Fruit fly (Drosophila melanogaster): Measurements from ENCODE around the gene CG32104.

Gene CG32104

dm6 chr3L:12387063-12387462 is 12.1 kb downstream of the CG32104 start:
- no peak for TF ChIP-seq CG11617 (GFP tag; optimal IDR thresholded peaks at IDR 0.05)
- TF ChIP-seq cnc (optimal IDR thresholded peaks at IDR 0.05), result peak in 1 of 2 experiments; percentile 26
- TF ChIP-seq CG14711 (tag; optimal IDR thresholded peaks at IDR 0.05), result no peak

- TF ChIP-seq CG1620 (GFP tag; optimal IDR thresholded peaks at IDR 0.05) (no peak), CG5204 (GFP tag; optimal IDR thresholded peaks at IDR 0.05) (no peak), tj (GFP tag; optimal IDR thresholded peaks at IDR 0.05) (peak; percentile 9), pad (GFP tag; optimal IDR thresholded peaks at IDR 0.05) (no peak), Mnt (GFP tag; optimal IDR thresholded peaks at IDR 0.05) (no peak), ovo (GFP tag; optimal IDR thresholded peaks at IDR 0.05) (no peak), CG12768 (GFP tag; optimal IDR thresholded peaks at IDR 0.05) (no peak), CG11617 (GFP tag; optimal IDR thresholded peaks at IDR 0.05) (no peak), bab1 (GFP tag; optimal IDR thresholded peaks at IDR 0.05) (peak; percentile 34), CG7101 (tag; optimal IDR thresholded peaks at IDR 0.05) (no peak), CG7045 (GFP tag; optimal IDR thresholded peaks at IDR 0.05) (no peak), Hr96 (GFP tag; optimal IDR thresholded peaks at IDR 0.05) (no peak), cnc (optimal IDR thresholded peaks at IDR 0.05) (no peak)
These were observed 18.5 kb downstream of the CG32104 start for dm6 chr3L:12380592-12380991.

dm6 chr3L:12374420-12374819 is 24.7 kb downstream of the CG32104 start:
- TF ChIP-seq pad (GFP tag; optimal IDR thresholded peaks at IDR 0.05) (no peak), kay (GFP tag; ENCODE audit: borderline replicate concordance) (no peak), tj (GFP tag; optimal IDR thresholded peaks at IDR 0.05) (no peak), Clk (GFP tag; optimal IDR thresholded peaks at IDR 0.05) (no peak), CG5204 (GFP tag; optimal IDR thresholded peaks at IDR 0.05) (no peak), toe (GFP tag; optimal IDR thresholded peaks at IDR 0.05) (no peak)

- TF ChIP-seq CG33017 (tag; optimal IDR thresholded peaks at IDR 0.05) (no peak), Hr96 (GFP tag; optimal IDR thresholded peaks at IDR 0.05) (no peak), CG11617 (GFP tag; optimal IDR thresholded peaks at IDR 0.05) (no peak), CG7045 (GFP tag; optimal IDR thresholded peaks at IDR 0.05) (no peak), CG12768 (GFP tag; optimal IDR thresholded peaks at IDR 0.05) (no peak), CG14711 (tag; optimal IDR thresholded peaks at IDR 0.05) (no peak), tj (GFP tag; optimal IDR thresholded peaks at IDR 0.05) (no peak), Crg-1 (GFP tag; optimal IDR thresholded peaks at IDR 0.05) (no peak)
These were observed 35.4 kb downstream of the CG32104 start for dm6 chr3L:12363729-12364128.

dm6 chr3L:12351440-12351839 is 47.7 kb downstream of the CG32104 start, which contains the start of gene CrzR:
Gene CrzR (minus strand): TSS chr3L:12351544.
- TF ChIP-seq CG12768 (GFP tag; optimal IDR thresholded peaks at IDR 0.05) (no peak), CG1620 (GFP tag; optimal IDR thresholded peaks at IDR 0.05) (no peak), cic (GFP tag; optimal IDR thresholded peaks at IDR 0.05) (no peak), tj (GFP tag; optimal IDR thresholded peaks at IDR 0.05) (no peak), CG7045 (GFP tag; optimal IDR thresholded peaks at IDR 0.05) (no peak), pad (GFP tag; optimal IDR thresholded peaks at IDR 0.05) (no peak), cnc (optimal IDR thresholded peaks at IDR 0.05) (no peak), Hr96 (GFP tag; optimal IDR thresholded peaks at IDR 0.05) (no peak), CG5204 (GFP tag; optimal IDR thresholded peaks at IDR 0.05) (no peak)

- TF ChIP-seq toe (GFP tag; optimal IDR thresholded peaks at IDR 0.05), result no peak
- no peak for TF ChIP-seq Crg-1 (GFP tag; optimal IDR thresholded peaks at IDR 0.05)
- TF ChIP-seq CG14711 (tag; optimal IDR thresholded peaks at IDR 0.05), result no peak
- TF ChIP-seq pad (GFP tag; optimal IDR thresholded peaks at IDR 0.05), result no peak
These were observed 48.8 kb downstream of the CG32104 start for dm6 chr3L:12350307-12350706.

Data from whole organism, adult.